Worm (Caenorhabditis elegans) whole organism, late embryonic: ENCODE measurements around the gene K08H2.2.

Experiments used
- ceh-31 ChIP-seq: sonication (generic microtip); optimal IDR thresholded peaks from 2 replicates; lab custom pipeline; 2016; ENCODE audit warnings: missing genetic modification characterization, missing compliant biosample characterization
- ceh-9 ChIP-seq: sonication (generic microtip); optimal IDR thresholded peaks from 2 replicates; lab custom pipeline; 2016; ENCODE audit warnings: mild to moderate bottlenecking, missing genetic modification characterization, inconsistent platforms, missing compliant biosample characterization
- che-1 ChIP-seq: sonication (generic microtip); optimal IDR thresholded peaks from 2 replicates; lab custom pipeline; 2016; ENCODE audit warnings: mild to moderate bottlenecking, missing genetic modification characterization, missing compliant biosample characterization
- dmd-4 ChIP-seq: sonication (generic microtip); optimal IDR thresholded peaks from 2 replicates; lab custom pipeline; 2016; ENCODE audit warnings: borderline replicate concordance, missing genetic modification characterization, missing compliant biosample characterization
- elt-2 ChIP-seq: sonication (generic microtip); optimal IDR thresholded peaks from 2 replicates; lab custom pipeline; 2016; ENCODE audit warnings: missing genetic modification reagents, missing genetic modification characterization, missing compliant biosample characterization
- ets-4 ChIP-seq: sonication (generic microtip); optimal IDR thresholded peaks from 2 replicates; lab custom pipeline; 2016; ENCODE audit warnings: missing genetic modification characterization, missing compliant biosample characterization
- hlh-30 ChIP-seq: sonication (generic microtip); optimal IDR thresholded peaks from 2 replicates; lab custom pipeline; 2017; ENCODE audit warnings: antibody characterized with exemption, missing genetic modification characterization, missing compliant biosample characterization; ENCODE audit not compliant: insufficient read depth
- lim-6 ChIP-seq: sonication (generic microtip); optimal IDR thresholded peaks from 2 replicates; lab custom pipeline; 2016; ENCODE audit warnings: missing genetic modification characterization, missing compliant biosample characterization
- mec-3 ChIP-seq: sonication (generic microtip); optimal IDR thresholded peaks from 2 replicates; lab custom pipeline; 2016; ENCODE audit warnings: borderline replicate concordance, missing genetic modification characterization, missing compliant biosample characterization
- nfya-1 ChIP-seq: sonication (generic microtip); optimal IDR thresholded peaks from 2 replicates; lab custom pipeline; 2017; ENCODE audit warnings: missing genetic modification characterization, mild to moderate bottlenecking, missing compliant biosample characterization, antibody characterized with exemption, moderate library complexity
- nhr-11 ChIP-seq: fragments of 150-350 bp; optimal IDR thresholded peaks from 2 replicates; lab custom pipeline; 2014; ENCODE audit warnings: missing biosample characterization, missing genetic modification characterization
- pha-2 ChIP-seq: sonication (generic microtip); optimal IDR thresholded peaks from 2 replicates; lab custom pipeline; 2017; ENCODE audit warnings: mild to moderate bottlenecking, missing genetic modification characterization, missing compliant biosample characterization
- pqm-1 ChIP-seq: sonication (generic microtip); optimal IDR thresholded peaks from 2 replicates; lab custom pipeline; 2016; ENCODE audit warnings: missing genetic modification characterization, missing compliant biosample characterization
- pros-1 ChIP-seq: fragments of 150-350 bp; optimal IDR thresholded peaks from 2 replicates; lab custom pipeline; 2014; ENCODE audit warnings: missing biosample characterization, missing genetic modification reagents, missing genetic modification characterization

DNA sequence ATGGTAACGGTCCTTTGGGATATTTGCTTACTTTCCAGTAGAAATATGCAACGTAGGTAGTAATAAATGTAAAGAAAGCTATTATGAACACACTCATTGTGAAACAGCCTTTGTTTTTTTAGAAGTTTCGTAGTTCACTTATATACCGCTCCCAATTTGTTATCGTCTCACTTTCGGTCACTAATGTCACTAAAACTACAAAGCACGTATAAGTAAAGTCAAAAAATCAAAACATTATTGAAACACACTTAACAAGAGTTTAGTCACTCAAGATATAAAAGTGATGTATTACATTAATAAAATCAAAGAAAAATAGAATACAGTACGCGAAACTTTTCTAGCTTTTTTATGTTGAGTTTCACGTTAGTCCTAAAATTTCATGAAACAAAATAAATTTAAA, 39.3 kb upstream of the K08H2.2 start, which contains the start of gene cyp-14A3:
- TF ChIP-seq elt-2 (tag; lab: Kevin White, UChicago) = no peak
- TF ChIP-seq nhr-11 (tag; lab: Kevin White, UChicago) = no peak
- no peak for TF ChIP-seq ets-4
- TF ChIP-seq dmd-4 (tag; lab: Kevin White, UChicago) = no peak
- no peak for TF ChIP-seq lim-6 (tag; lab: Kevin White, UChicago)
- no peak for TF ChIP-seq nfya-1 (tag; lab: Kevin White, UChicago)
- TF ChIP-seq pqm-1 (tag; lab: Kevin White, UChicago) = no peak
- no peak for TF ChIP-seq ceh-31
- no peak for TF ChIP-seq pha-2 (tag; lab: Kevin White, UChicago)
- TF ChIP-seq che-1 = no peak
- TF ChIP-seq pros-1 (tag; lab: Kevin White, UChicago) = no peak
- no peak for TF ChIP-seq ceh-9 (tag; lab: Kevin White, UChicago)
- no peak for TF ChIP-seq mec-3 (tag; lab: Kevin White, UChicago)
- no peak for TF ChIP-seq hlh-30 (tag; lab: Kevin White, UChicago)
